Fruit fly (Drosophila melanogaster) whole organism, embryonic: ENCODE data around the gene wds.

Source experiments
- Ada2b ChIP-seq: fragments of 200-800 bp; sonication (Bioruptor generic); IDR thresholded peaks from 2 replicates; pipeline ENCODE4 v1.3.6; 2022; ENCODE audit warnings: missing biosample characterization, missing genetic modification characterization
- BEAF-32 ChIP-seq: fragments of 200-800 bp; sonication (Bioruptor generic); optimal IDR thresholded peaks from 3 replicates; lab custom pipeline; 2017; ENCODE audit warnings: missing biosample characterization, missing genetic modification characterization, mild to moderate bottlenecking, moderate library complexity, missing genetic modification reagents
- Bgb ChIP-seq: fragments of 200-800 bp; sonication (Bioruptor generic); IDR thresholded peaks from 2 replicates; pipeline ENCODE4 v1.3.6; 2022; ENCODE audit warnings: missing biosample characterization, missing genetic modification characterization; ENCODE audit not compliant: partially characterized antibody
- Blimp-1 ChIP-seq: fragments of 200-800 bp; sonication (Bioruptor generic); optimal IDR thresholded peaks from 3 replicates; lab custom pipeline; 2018; ENCODE audit warnings: missing biosample characterization, missing genetic modification characterization, mild to moderate bottlenecking, moderate library complexity, missing genetic modification reagents
- CG10431 ChIP-seq: fragments of 200-800 bp; sonication (Bioruptor generic); optimal IDR thresholded peaks from 3 replicates; lab custom pipeline; 2018; ENCODE audit warnings: missing biosample characterization, mild to moderate bottlenecking, missing genetic modification characterization
- CG11560 ChIP-seq: fragments of 200-800 bp; sonication (Bioruptor generic); IDR thresholded peaks from 3 replicates; pipeline ENCODE4 v1.3.6; 2022; ENCODE audit warnings: missing biosample characterization, missing genetic modification characterization
- CG13287 ChIP-seq: fragments of 200-800 bp; sonication (Bioruptor generic); IDR thresholded peaks from 2 replicates; pipeline ENCODE4 v1.3.6; 2022; ENCODE audit warnings: missing biosample characterization, missing genetic modification characterization; ENCODE audit not compliant: partially characterized antibody
- CG17359 ChIP-seq: fragments of 200-800 bp; sonication (Bioruptor generic); optimal IDR thresholded peaks from 3 replicates; lab custom pipeline; 2018; ENCODE audit warnings: missing biosample characterization, mild to moderate bottlenecking, missing genetic modification characterization, moderate library complexity
- CG2116 ChIP-seq: fragments of 200-800 bp; sonication (Bioruptor generic); optimal IDR thresholded peaks from 3 replicates; lab custom pipeline; 2018; ENCODE audit warnings: missing biosample characterization, mild to moderate bottlenecking, missing genetic modification characterization
- CG32772 ChIP-seq: fragments of 200-800 bp; sonication (Bioruptor generic); IDR thresholded peaks from 2 replicates; pipeline ENCODE4 v1.3.6; 2022; ENCODE audit warnings: missing biosample characterization, missing genetic modification characterization
- CG4617 ChIP-seq: fragments of 200-800 bp; sonication (Bioruptor generic); optimal IDR thresholded peaks from 3 replicates; lab custom pipeline; 2016; ENCODE audit warnings: missing biosample characterization, missing genetic modification characterization, borderline replicate concordance
- CG6654 ChIP-seq: fragments of 200-800 bp; sonication (Bioruptor generic); optimal IDR thresholded peaks from 2 replicates; lab custom pipeline; 2017; ENCODE audit warnings: missing biosample characterization, mild to moderate bottlenecking, missing genetic modification characterization
- CG6791 ChIP-seq: fragments of 200-800 bp; sonication (Bioruptor generic); IDR thresholded peaks from 3 replicates; pipeline ENCODE4 v1.3.6; 2022; ENCODE audit warnings: missing biosample characterization, missing genetic modification characterization; ENCODE audit not compliant: partially characterized antibody
- CG6813 ChIP-seq: fragments of 200-800 bp; sonication (Bioruptor generic); optimal IDR thresholded peaks from 2 replicates; lab custom pipeline; 2017; ENCODE audit warnings: missing biosample characterization, missing genetic modification characterization, mild to moderate bottlenecking, moderate library complexity, missing genetic modification reagents
- CG9215 ChIP-seq: fragments of 200-800 bp; sonication (Bioruptor generic); IDR thresholded peaks from 2 replicates; pipeline ENCODE4 v1.3.6; 2022; ENCODE audit warnings: missing biosample characterization, missing genetic modification characterization
- CG9817 ChIP-seq: fragments of 200-800 bp; sonication (Bioruptor generic); optimal IDR thresholded peaks from 2 replicates; lab custom pipeline; 2018; ENCODE audit warnings: missing biosample characterization, mild to moderate bottlenecking, missing genetic modification characterization, moderate library complexity
- CG9932 ChIP-seq: fragments of 200-800 bp; sonication (Bioruptor generic); IDR thresholded peaks from 2 replicates; pipeline ENCODE4 v1.3.6; 2022; ENCODE audit warnings: missing biosample characterization, missing genetic modification characterization
- Chrac-16 ChIP-seq: fragments of 200-800 bp; sonication (Bioruptor generic); optimal IDR thresholded peaks from 3 replicates; lab custom pipeline; 2016; ENCODE audit warnings: missing biosample characterization, missing genetic modification characterization
- D19B ChIP-seq: fragments of 200-800 bp; sonication (Bioruptor generic); optimal IDR thresholded peaks from 2 replicates; lab custom pipeline; 2017; ENCODE audit warnings: missing biosample characterization, mild to moderate bottlenecking, missing genetic modification characterization
- Deaf1 ChIP-seq: fragments of 200-800 bp; optimal IDR thresholded peaks from 3 replicates; lab custom pipeline; 2019; ENCODE audit warnings: missing biosample characterization, mild to moderate bottlenecking, missing genetic modification characterization, moderate library complexity
- Dll ChIP-seq: fragments of 200-800 bp; sonication (Bioruptor generic); IDR thresholded peaks from 4 replicates; pipeline ENCODE4 v1.3.6; 2022; ENCODE audit warnings: missing biosample characterization, missing genetic modification characterization; ENCODE audit not compliant: partially characterized antibody
- Doc3 ChIP-seq: fragments of 200-800 bp; sonication (Bioruptor generic); IDR thresholded peaks from 3 replicates; pipeline ENCODE4 v1.3.6; 2022; ENCODE audit warnings: missing biosample characterization, missing genetic modification characterization; ENCODE audit not compliant: partially characterized antibody
- Dref ChIP-seq: fragments of 200-800 bp; sonication (Bioruptor generic); IDR thresholded peaks from 2 replicates; pipeline ENCODE4 v1.3.6; 2022; ENCODE audit warnings: missing biosample characterization, missing genetic modification characterization
- E2f2 ChIP-seq: fragments of 200-800 bp; sonication (Bioruptor generic); IDR thresholded peaks from 2 replicates; pipeline ENCODE4 v1.3.6; 2022; ENCODE audit warnings: missing biosample characterization, missing genetic modification characterization
- Eip74EF ChIP-seq, 2 experiments: fragments of 200-800 bp in 1 of 2; fragments of >200 bp in 1 of 2; sonication (Bioruptor generic) in 1 of 2; optimal IDR thresholded peaks; 2 replicates each; lab custom pipeline; 2017 to 2019; ENCODE audit warnings: missing biosample characterization in 2 of 2, missing genetic modification characterization in 2 of 2, mild to moderate bottlenecking in 1 of 2, moderate library complexity in 1 of 2
- Fer3 ChIP-seq: fragments of 200-800 bp; sonication (Bioruptor generic); optimal IDR thresholded peaks from 2 replicates; lab custom pipeline; 2018; ENCODE audit warnings: missing biosample characterization, mild to moderate bottlenecking, missing genetic modification characterization, moderate library complexity
- Lhr ChIP-seq: fragments of 200-800 bp; sonication (Bioruptor generic); optimal IDR thresholded peaks from 3 replicates; lab custom pipeline; 2017; ENCODE audit warnings: mild to moderate bottlenecking, missing biosample characterization, missing genetic modification reagents, missing genetic modification characterization
- MBD-R2 ChIP-seq: fragments of 200-800 bp; sonication (Bioruptor generic); IDR thresholded peaks from 2 replicates; pipeline ENCODE4 v1.3.6; 2022; ENCODE audit warnings: missing biosample characterization, missing genetic modification characterization
- Mes4 ChIP-seq: fragments of 200-800 bp; sonication (Bioruptor generic); optimal IDR thresholded peaks from 2 replicates; lab custom pipeline; 2016; ENCODE audit warnings: missing biosample characterization, missing genetic modification characterization
- Mrtf ChIP-seq: fragments of 200-800 bp; sonication (Bioruptor generic); IDR thresholded peaks from 3 replicates; pipeline ENCODE4 v1.3.6; 2022; ENCODE audit warnings: missing biosample characterization, missing genetic modification characterization
- Myb ChIP-seq: fragments of 200-800 bp; sonication (Bioruptor generic); optimal IDR thresholded peaks from 2 replicates; lab custom pipeline; 2016; ENCODE audit warnings: missing biosample characterization, missing genetic modification characterization
- Pdp1 ChIP-seq, 2 experiments: fragments of 200-800 bp; sonication (Bioruptor generic); optimal IDR thresholded peaks; 3 replicates each; lab custom pipeline; 2016; ENCODE audit warnings: missing biosample characterization in 2 of 2, missing genetic modification characterization in 2 of 2, mild to moderate bottlenecking in 1 of 2, moderate library complexity in 1 of 2
- Sry-δ ChIP-seq: fragments of 200-800 bp; sonication (Bioruptor generic); optimal IDR thresholded peaks from 2 replicates; lab custom pipeline; 2016; ENCODE audit warnings: missing biosample characterization, missing genetic modification characterization
- amos ChIP-seq: fragments of 200-800 bp; sonication (Bioruptor generic); IDR thresholded peaks from 2 replicates; pipeline ENCODE4 v1.3.6; 2022; ENCODE audit warnings: missing biosample characterization, missing genetic modification characterization; ENCODE audit not compliant: partially characterized antibody
- ase ChIP-seq: fragments of 200-800 bp; sonication (Bioruptor generic); IDR thresholded peaks from 3 replicates; pipeline ENCODE4 v1.3.6; 2022; ENCODE audit warnings: missing biosample characterization, missing genetic modification characterization
- chinmo ChIP-seq: fragments of 200-800 bp; sonication (Bioruptor generic); IDR thresholded peaks from 4 replicates; pipeline ENCODE4 v1.3.6; 2022; ENCODE audit warnings: missing biosample characterization, missing genetic modification characterization; ENCODE audit not compliant: partially characterized antibody
- danr ChIP-seq: fragments of 200-800 bp; sonication (Bioruptor generic); IDR thresholded peaks from 2 replicates; pipeline ENCODE4 v1.3.6; 2022; ENCODE audit warnings: missing biosample characterization, missing genetic modification characterization
- ewg ChIP-seq: fragments of 200-800 bp; sonication (Bioruptor generic); optimal IDR thresholded peaks from 3 replicates; lab custom pipeline; 2017; ENCODE audit warnings: mild to moderate bottlenecking, missing biosample characterization, missing genetic modification reagents, missing genetic modification characterization
- hb ChIP-seq: fragments of 200-800 bp; sonication (Bioruptor generic); IDR thresholded peaks from 3 replicates; pipeline ENCODE4 v1.3.6; 2022; ENCODE audit warnings: missing biosample characterization, missing genetic modification characterization; ENCODE audit not compliant: partially characterized antibody
- knrl ChIP-seq: fragments of 200-800 bp; sonication (Bioruptor generic); IDR thresholded peaks from 3 replicates; pipeline ENCODE4 v1.3.6; 2022; ENCODE audit warnings: missing biosample characterization, missing genetic modification characterization; ENCODE audit not compliant: partially characterized antibody
- nau ChIP-seq: fragments of 200-800 bp; sonication (Bioruptor generic); optimal IDR thresholded peaks from 3 replicates; lab custom pipeline; 2017; ENCODE audit warnings: missing biosample characterization, mild to moderate bottlenecking, missing genetic modification characterization, missing genetic modification reagents
- org-1 ChIP-seq: fragments of 200-800 bp; sonication (Bioruptor generic); optimal IDR thresholded peaks from 2 replicates; lab custom pipeline; 2017; ENCODE audit warnings: missing biosample characterization, missing genetic modification characterization
- pita ChIP-seq: fragments of 200-800 bp; sonication (Bioruptor generic); optimal IDR thresholded peaks from 2 replicates; lab custom pipeline; 2017; ENCODE audit warnings: missing biosample characterization, mild to moderate bottlenecking, missing genetic modification characterization
- pzg ChIP-seq: fragments of 200-800 bp; sonication (Bioruptor generic); optimal IDR thresholded peaks from 3 replicates; lab custom pipeline; 2018; ENCODE audit warnings: missing biosample characterization, mild to moderate bottlenecking, missing genetic modification characterization, moderate library complexity
- row ChIP-seq: fragments of 200-800 bp; sonication (Bioruptor generic); IDR thresholded peaks from 3 replicates; pipeline ENCODE4 v1.3.6; 2022; ENCODE audit warnings: missing biosample characterization, missing genetic modification characterization
- trem ChIP-seq: fragments of 200-800 bp; optimal IDR thresholded peaks from 3 replicates; lab custom pipeline; 2019; ENCODE audit warnings: missing biosample characterization, mild to moderate bottlenecking, missing genetic modification characterization, moderate library complexity

wds gene

dm6 chrX:2619651-2620050 lies 33.9 kb downstream of the wds start, which contains the start of the genes Tsp3A and Seipin (continued):
- peak; percentile 58; the same call in 2 of the 3 replicates for TF ChIP-seq CG6791 (GFP tag; lab: Robert Waterston, UW)
- TF ChIP-seq CG9932 (GFP tag; lab: Robert Waterston, UW), result peak; percentile 81
- TF ChIP-seq Ada2b (GFP tag; lab: Robert Waterston, UW), result peak; percentile 78
- peak; percentile 73 for TF ChIP-seq Chrac-16 (GFP tag; lab: Kevin White, UChicago)
- TF ChIP-seq Lhr, result peak; percentile 37
- peak; percentile 58 for TF ChIP-seq ewg
- TF ChIP-seq Fer3 (tag; lab: Kevin White, UChicago), result peak; percentile 90
- peak; percentile 42 for TF ChIP-seq CG6654 (GFP tag; lab: Kevin White, UChicago)
- peak; percentile 70 for TF ChIP-seq Deaf1 (tag; lab: Kevin White, UChicago)
- TF ChIP-seq CG9817, result peak; percentile 70

- TF ChIP-seq Myb (GFP tag; lab: Kevin White, UChicago) (peak; percentile 98), CG4617 (GFP tag; lab: Kevin White, UChicago) (peak; percentile 71), trem (tag; lab: Kevin White, UChicago) (peak; percentile 22), MBD-R2 (GFP tag; lab: Robert Waterston, UW) (peak; percentile 73), Eip74EF (GFP tag; optimal IDR thresholded peaks at IDR 0.05; lab: Kevin White, UChicago) (no peak), CG17359 (tag; lab: Kevin White, UChicago) (peak; percentile 69), row (peak; percentile 63; the same call in 2 of the 3 replicates), CG2116 (GFP tag; lab: Kevin White, UChicago) (peak; percentile 53), ase (GFP tag; lab: Robert Waterston, UW) (no peak), CG32772 (GFP tag; lab: Robert Waterston, UW) (peak; percentile 41; the same call in 1 of the 2 replicates), D19B (GFP tag; lab: Kevin White, UChicago) (no peak), danr (GFP tag; lab: Robert Waterston, UW) (no peak), pita (GFP tag; lab: Kevin White, UChicago) (no peak), CG9215 (GFP tag; lab: Robert Waterston, UW) (no peak), CG6813 (GFP tag; lab: Kevin White, UChicago) (no peak), nau (GFP tag; lab: Kevin White, UChicago) (no peak), Lhr (peak; percentile 44), org-1 (GFP tag; lab: Kevin White, UChicago) (no peak), CG11560 (tag; lab: Robert Waterston, UW) (peak; percentile 62; the same call in 1 of the 3 replicates), Mes4 (GFP tag; lab: Kevin White, UChicago) (no peak), E2f2 (GFP tag; lab: Robert Waterston, UW) (peak; percentile 82), Dll (GFP tag; lab: Robert Waterston, UW) (peak; percentile 48; the same call in 1 of the 4 replicates), knrl (GFP tag; lab: Robert Waterston, UW) (0 out of 3 replicates have a peak, but pooled peaks have one; percentile 26), chinmo (GFP tag; lab: Robert Waterston, UW) (0 out of 4 replicates have a peak, but pooled peaks have one; percentile 34), CG10431 (GFP tag; lab: Kevin White, UChicago) (no peak), amos (GFP tag; lab: Robert Waterston, UW) (peak; percentile 54), BEAF-32 (peak; percentile 53), CG13287 (GFP tag; lab: Robert Waterston, UW) (peak; percentile 34; the same call in 1 of the 2 replicates), Sry-δ (GFP tag; lab: Kevin White, UChicago) (peak; percentile 34), Dref (GFP tag; lab: Robert Waterston, UW) (peak; percentile 52), Pdp1 (GFP tag; optimal IDR thresholded peaks at IDR 0.05; lab: Kevin White, UChicago) (peak in 1 of 2 experiments; percentile 33), Bgb (peak; percentile 40; the same call in 1 of the 2 replicates), Blimp-1 (GFP tag; lab: Kevin White, UChicago) (no peak), pzg (GFP tag; lab: Kevin White, UChicago) (peak; percentile 69), hb (GFP tag; lab: Robert Waterston, UW) (no peak), Doc3 (GFP tag; lab: Robert Waterston, UW) (no peak), Mrtf (GFP tag; lab: Robert Waterston, UW) (no peak)
These were observed 38.8 kb downstream of the wds start, which contains the start of the genes brv3 and Pi4KIIIalpha for dm6 chrX:2624525-2625006. Gene brv3 (minus strand): TSS chrX:2624575. Gene Pi4KIIIalpha (plus strand): TSS chrX:2624804.
